Fruit fly (Drosophila melanogaster) whole organism, embryonic: ENCODE measurements around the gene mio.
A peak's percentile ranks its signal among the peaks of the same experiment; 100 is the strongest.

Source experiments
- BtbVII ChIP-seq: fragments of 200-800 bp; sonication (Bioruptor generic); optimal IDR thresholded peaks from 3 replicates; lab custom pipeline; 2017; ENCODE audit warnings: missing biosample characterization, mild to moderate bottlenecking, missing genetic modification characterization
- CG10321 ChIP-seq: fragments of 200-800 bp; sonication (Bioruptor generic); IDR thresholded peaks from 2 replicates; pipeline ENCODE4 v1.3.6; 2022; ENCODE audit warnings: missing biosample characterization, missing genetic modification characterization
- CG12071 ChIP-seq: fragments of 200-800 bp; sonication (Bioruptor generic); optimal IDR thresholded peaks from 3 replicates; lab custom pipeline; 2018; ENCODE audit warnings: missing biosample characterization, mild to moderate bottlenecking, missing genetic modification characterization
- CG12155 ChIP-seq: fragments of 200-800 bp; sonication (Bioruptor generic); optimal IDR thresholded peaks from 3 replicates; lab custom pipeline; 2016; ENCODE audit warnings: missing biosample characterization, missing genetic modification characterization
- CG12299 ChIP-seq: fragments of 200-800 bp; sonication (Bioruptor generic); optimal IDR thresholded peaks from 2 replicates; lab custom pipeline; 2018; ENCODE audit warnings: missing biosample characterization, mild to moderate bottlenecking, missing genetic modification characterization
- CG1529 ChIP-seq: fragments of 200-800 bp; sonication (Bioruptor generic); optimal IDR thresholded peaks from 3 replicates; lab custom pipeline; 2018; ENCODE audit warnings: missing biosample characterization, missing genetic modification characterization
- CG15601 ChIP-seq: fragments of 200-800 bp; sonication (Bioruptor generic); optimal IDR thresholded peaks from 3 replicates; lab custom pipeline; 2019; ENCODE audit warnings: missing biosample characterization, mild to moderate bottlenecking, missing genetic modification characterization, moderate library complexity
- CG17568 ChIP-seq: fragments of 200-800 bp; sonication (Bioruptor generic); optimal IDR thresholded peaks from 2 replicates; lab custom pipeline; 2018; ENCODE audit warnings: missing biosample characterization, mild to moderate bottlenecking, missing genetic modification characterization, moderate library complexity
- CG2116 ChIP-seq: fragments of 200-800 bp; sonication (Bioruptor generic); optimal IDR thresholded peaks from 3 replicates; lab custom pipeline; 2018; ENCODE audit warnings: missing biosample characterization, mild to moderate bottlenecking, missing genetic modification characterization
- CG2678 ChIP-seq: fragments of 200-800 bp; sonication (Bioruptor generic); optimal IDR thresholded peaks from 3 replicates; lab custom pipeline; 2019; ENCODE audit warnings: missing biosample characterization, mild to moderate bottlenecking, missing genetic modification characterization, moderate library complexity
- CG2889 ChIP-seq: fragments of 200-800 bp; sonication (Bioruptor generic); IDR thresholded peaks from 3 replicates; pipeline ENCODE4 v1.3.6; 2022; ENCODE audit warnings: missing biosample characterization, missing genetic modification characterization
- CG3838 ChIP-seq: fragments of 200-800 bp; sonication (Bioruptor generic); optimal IDR thresholded peaks from 3 replicates; lab custom pipeline; 2016; ENCODE audit warnings: missing biosample characterization, missing genetic modification characterization
- CG42726 ChIP-seq: fragments of 200-800 bp; sonication (Bioruptor generic); IDR thresholded peaks from 2 replicates; pipeline ENCODE4 v1.3.6; 2022; ENCODE audit warnings: missing biosample characterization, missing genetic modification characterization; ENCODE audit not compliant: partially characterized antibody
- CG4282 ChIP-seq: fragments of 200-800 bp; sonication (Bioruptor generic); optimal IDR thresholded peaks from 2 replicates; lab custom pipeline; 2016; ENCODE audit warnings: missing biosample characterization, missing genetic modification characterization
- CG4424 ChIP-seq: fragments of 200-800 bp; sonication (Bioruptor generic); optimal IDR thresholded peaks from 3 replicates; lab custom pipeline; 2016; ENCODE audit warnings: missing biosample characterization, missing genetic modification characterization
- CG5245 ChIP-seq: fragments of 200-800 bp; sonication (Bioruptor generic); optimal IDR thresholded peaks from 3 replicates; lab custom pipeline; 2016; ENCODE audit warnings: missing biosample characterization, missing genetic modification characterization
- CG7372 ChIP-seq: fragments of 200-800 bp; sonication (Bioruptor generic); IDR thresholded peaks from 2 replicates; pipeline ENCODE4 v1.3.6; 2022; ENCODE audit warnings: missing biosample characterization, missing genetic modification characterization
- CG7556 ChIP-seq: fragments of 200-800 bp; sonication (Bioruptor generic); optimal IDR thresholded peaks from 2 replicates; lab custom pipeline; 2017; ENCODE audit warnings: missing biosample characterization, mild to moderate bottlenecking, missing genetic modification characterization
- CG8478 ChIP-seq: fragments of >200 bp; optimal IDR thresholded peaks from 2 replicates; lab custom pipeline; 2018
- Chrac-16 ChIP-seq: fragments of 200-800 bp; sonication (Bioruptor generic); optimal IDR thresholded peaks from 3 replicates; lab custom pipeline; 2016; ENCODE audit warnings: missing biosample characterization, missing genetic modification characterization
- CrebB ChIP-seq: fragments of 200-800 bp; sonication (Bioruptor generic); optimal IDR thresholded peaks from 3 replicates; lab custom pipeline; 2018; ENCODE audit warnings: missing biosample characterization, mild to moderate bottlenecking, missing genetic modification characterization
- Doc3 ChIP-seq: fragments of 200-800 bp; sonication (Bioruptor generic); IDR thresholded peaks from 3 replicates; pipeline ENCODE4 v1.3.6; 2022; ENCODE audit warnings: missing biosample characterization, missing genetic modification characterization; ENCODE audit not compliant: partially characterized antibody
- E2f2 ChIP-seq: fragments of 200-800 bp; sonication (Bioruptor generic); IDR thresholded peaks from 2 replicates; pipeline ENCODE4 v1.3.6; 2022; ENCODE audit warnings: missing biosample characterization, missing genetic modification characterization
- Hmr ChIP-seq: fragments of 200-800 bp; sonication (Bioruptor generic); optimal IDR thresholded peaks from 3 replicates; lab custom pipeline; 2017; ENCODE audit warnings: mild to moderate bottlenecking, missing biosample characterization, missing genetic modification reagents, missing genetic modification characterization
- Hsf ChIP-seq: fragments of 200-800 bp; sonication (Bioruptor generic); optimal IDR thresholded peaks from 3 replicates; lab custom pipeline; 2016; ENCODE audit warnings: missing biosample characterization, missing genetic modification characterization
- Mrtf ChIP-seq: fragments of 200-800 bp; sonication (Bioruptor generic); IDR thresholded peaks from 3 replicates; pipeline ENCODE4 v1.3.6; 2022; ENCODE audit warnings: missing biosample characterization, missing genetic modification characterization
- NC2β ChIP-seq: fragments of 200-800 bp; sonication (Bioruptor generic); optimal IDR thresholded peaks from 2 replicates; lab custom pipeline; 2016; ENCODE audit warnings: missing biosample characterization, missing genetic modification characterization
- Nf-YA ChIP-seq: fragments of 200-800 bp; sonication (Bioruptor generic); IDR thresholded peaks from 2 replicates; pipeline ENCODE4 v1.3.6; 2022; ENCODE audit warnings: missing biosample characterization, missing genetic modification characterization
- Rfx ChIP-seq: fragments of 200-800 bp; sonication (Bioruptor generic); IDR thresholded peaks from 2 replicates; pipeline ENCODE4 v1.3.6; 2022; ENCODE audit warnings: missing biosample characterization, missing genetic modification characterization
- Scr ChIP-seq: fragments of 200-800 bp; sonication (Bioruptor generic); IDR thresholded peaks from 2 replicates; pipeline ENCODE4 v1.3.6; 2022; ENCODE audit warnings: missing biosample characterization, missing genetic modification characterization; ENCODE audit not compliant: partially characterized antibody
- Spps ChIP-seq: fragments of 200-800 bp; sonication (Bioruptor generic); optimal IDR thresholded peaks from 2 replicates; lab custom pipeline; 2018; ENCODE audit warnings: missing biosample characterization, mild to moderate bottlenecking, missing genetic modification characterization
- TFAM ChIP-seq: fragments of 200-800 bp; sonication (Bioruptor generic); optimal IDR thresholded peaks from 2 replicates; lab custom pipeline; 2017; ENCODE audit warnings: missing biosample characterization, missing genetic modification characterization, inconsistent platforms
- cas ChIP-seq: fragments of 200-800 bp; sonication (Bioruptor generic); IDR thresholded peaks from 2 replicates; pipeline ENCODE4 v1.3.6; 2022; ENCODE audit warnings: missing biosample characterization, missing genetic modification characterization
- cato ChIP-seq: fragments of 200-800 bp; sonication (Bioruptor generic); optimal IDR thresholded peaks from 2 replicates; lab custom pipeline; 2016; ENCODE audit warnings: missing biosample characterization, missing genetic modification characterization, borderline replicate concordance
- chinmo ChIP-seq: fragments of 200-800 bp; sonication (Bioruptor generic); IDR thresholded peaks from 4 replicates; pipeline ENCODE4 v1.3.6; 2022; ENCODE audit warnings: missing biosample characterization, missing genetic modification characterization; ENCODE audit not compliant: partially characterized antibody
- her ChIP-seq: fragments of 200-800 bp; sonication (Bioruptor generic); optimal IDR thresholded peaks from 2 replicates; lab custom pipeline; 2016; ENCODE audit warnings: missing biosample characterization, missing genetic modification characterization
- insv ChIP-seq, 2 experiments: fragments of 200-800 bp; sonication (Bioruptor generic); optimal IDR thresholded peaks; 3 replicates each; lab custom pipeline; 2016 to 2018; ENCODE audit warnings: missing biosample characterization in 2 of 2, missing genetic modification characterization in 2 of 2
- jumu ChIP-seq: fragments of 200-800 bp; sonication (Bioruptor generic); optimal IDR thresholded peaks from 3 replicates; lab custom pipeline; 2016; ENCODE audit warnings: missing biosample characterization, missing genetic modification characterization
- ken ChIP-seq: fragments of 200-800 bp; sonication (Bioruptor generic); IDR thresholded peaks from 3 replicates; pipeline ENCODE4 v1.3.6; 2022; ENCODE audit warnings: missing biosample characterization, missing genetic modification characterization
- lbe ChIP-seq: fragments of 200-800 bp; sonication (Bioruptor generic); optimal IDR thresholded peaks from 2 replicates; lab custom pipeline; 2016; ENCODE audit warnings: missing biosample characterization, mild to moderate bottlenecking, missing genetic modification characterization
- nerfin-1 ChIP-seq: fragments of 200-800 bp; sonication (Bioruptor generic); optimal IDR thresholded peaks from 3 replicates; lab custom pipeline; 2019; ENCODE audit warnings: missing biosample characterization, mild to moderate bottlenecking, missing genetic modification characterization, moderate library complexity
- nom ChIP-seq: fragments of 200-800 bp; sonication (Bioruptor generic); optimal IDR thresholded peaks from 2 replicates; lab custom pipeline; 2017; ENCODE audit warnings: missing biosample characterization, missing genetic modification characterization, mild to moderate bottlenecking, moderate library complexity, missing genetic modification reagents
- sens ChIP-seq: fragments of 200-800 bp; sonication (Bioruptor generic); peaks from one replicate; lab custom pipeline; 2016; ENCODE audit warnings: missing biosample characterization, missing genetic modification characterization
- seq ChIP-seq: fragments of 200-800 bp; sonication (Bioruptor generic); IDR thresholded peaks from 2 replicates; pipeline ENCODE4 v1.3.6; 2022; ENCODE audit warnings: missing biosample characterization, missing genetic modification characterization
- sim ChIP-seq: fragments of 200-800 bp; sonication (Bioruptor generic); IDR thresholded peaks from 2 replicates; pipeline ENCODE4 v1.3.6; 2022; ENCODE audit warnings: missing biosample characterization, missing genetic modification characterization
- so ChIP-seq: fragments of 200-800 bp; sonication (Bioruptor generic); IDR thresholded peaks from 3 replicates; pipeline ENCODE4 v1.3.6; 2022; ENCODE audit warnings: missing biosample characterization, missing genetic modification characterization
- stwl ChIP-seq: fragments of 200-800 bp; sonication (Bioruptor generic); optimal IDR thresholded peaks from 3 replicates; lab custom pipeline; 2018; ENCODE audit warnings: missing biosample characterization, mild to moderate bottlenecking, missing genetic modification characterization, moderate library complexity
- wdn ChIP-seq: fragments of 200-800 bp; sonication (Bioruptor generic); IDR thresholded peaks from 2 replicates; pipeline ENCODE4 v1.3.6; 2022; ENCODE audit warnings: missing biosample characterization, missing genetic modification characterization

mio gene

dm6 chr2L:2175930-2176643 is 41.0 kb upstream of the mio start (continued):
- TF ChIP-seq CG10321 (GFP tag; lab: Robert Waterston, UW), result no peak
- TF ChIP-seq CG12071, result no peak
- TF ChIP-seq seq (GFP tag; lab: Robert Waterston, UW), result no peak

DNA sequence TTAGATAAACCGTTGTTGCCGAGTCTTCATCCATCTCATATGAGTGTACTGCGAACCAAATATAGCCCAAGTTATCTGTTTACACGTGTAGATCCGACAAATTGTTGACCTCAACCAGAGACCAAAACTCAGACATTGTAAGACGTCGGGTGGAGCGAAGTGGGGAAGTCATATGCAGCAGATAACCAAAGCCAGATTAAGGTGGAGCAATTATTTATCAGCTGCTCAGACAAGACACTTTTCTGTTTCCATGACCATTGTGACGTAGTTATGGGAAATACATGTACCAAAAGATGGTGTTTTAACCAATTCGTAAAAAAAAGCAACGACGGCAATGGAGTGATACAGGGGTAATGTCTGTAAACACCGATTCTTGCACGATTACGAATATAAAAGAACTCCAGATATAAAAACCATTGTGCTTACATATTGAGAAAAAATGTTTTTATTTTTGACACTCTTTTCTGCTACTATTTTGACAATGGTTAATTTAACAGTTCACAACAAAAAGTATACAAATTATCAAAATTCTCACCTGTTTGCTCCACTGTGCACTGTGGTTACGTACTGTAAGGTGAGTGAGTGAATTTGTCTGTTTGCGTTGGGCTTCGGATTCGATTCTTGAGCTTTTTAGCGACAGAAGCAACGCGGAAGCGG is 39.6 kb upstream of the mio start:
- TF ChIP-seq CG7372 (GFP tag; lab: Robert Waterston, UW), result no peak
- TF ChIP-seq CG1529 (GFP tag; lab: Kevin White, UChicago), result no peak
- no peak for TF ChIP-seq sim
- no peak for TF ChIP-seq Chrac-16 (GFP tag; lab: Kevin White, UChicago)
- no peak for TF ChIP-seq ken (GFP tag; lab: Robert Waterston, UW)
- no peak for TF ChIP-seq CG17568
- TF ChIP-seq wdn, result no peak
- no peak for TF ChIP-seq CG8478 (lab: Kevin White, UChicago)
- no peak for TF ChIP-seq CG12299 (tag; lab: Kevin White, UChicago)
- peak; percentile 62; the same call in 1 of the 2 replicates for TF ChIP-seq Rfx
- TF ChIP-seq cas (GFP tag; lab: Robert Waterston, UW), result no peak
- TF ChIP-seq Nf-YA (GFP tag; lab: Robert Waterston, UW), result no peak
- no peak; the same call in 2 of the 3 replicates for TF ChIP-seq so (GFP tag; lab: Robert Waterston, UW)
- no peak for TF ChIP-seq nerfin-1 (tag; lab: Kevin White, UChicago)
- no peak for TF ChIP-seq CG42726
- peak; percentile 52 for TF ChIP-seq CG4424 (GFP tag; lab: Kevin White, UChicago)
- TF ChIP-seq cato, result no peak
- no peak for TF ChIP-seq stwl (tag; lab: Kevin White, UChicago)
- TF ChIP-seq CrebB (tag; lab: Kevin White, UChicago), result no peak
- TF ChIP-seq her, result peak; percentile 23
- TF ChIP-seq Scr, result no peak
- peak; percentile 42 for TF ChIP-seq CG12155 (GFP tag; lab: Kevin White, UChicago)
- no peak for TF ChIP-seq TFAM (GFP tag; lab: Kevin White, UChicago)
- TF ChIP-seq Mrtf (GFP tag; lab: Robert Waterston, UW), result peak; percentile 51; the same call in 1 of the 3 replicates
- no peak for TF ChIP-seq CG2116 (GFP tag; lab: Kevin White, UChicago)
- no peak for TF ChIP-seq Doc3 (GFP tag; lab: Robert Waterston, UW)
- peak; percentile 88 for TF ChIP-seq CG4282 (GFP tag; lab: Kevin White, UChicago)
- no peak for TF ChIP-seq insv (GFP tag; optimal IDR thresholded peaks at IDR 0.05; lab: Kevin White, UChicago)
- no peak for TF ChIP-seq CG2889 (GFP tag; lab: Robert Waterston, UW)
- TF ChIP-seq lbe (GFP tag; lab: Kevin White, UChicago), result peak; percentile 4
- peak; percentile 34 for TF ChIP-seq CG7556 (GFP tag; lab: Kevin White, UChicago)
- TF ChIP-seq Hmr (GFP tag; lab: Kevin White, UChicago), result peak; percentile 63
- TF ChIP-seq jumu (GFP tag; lab: Kevin White, UChicago), result peak; percentile 27
- TF ChIP-seq CG3838 (GFP tag; lab: Kevin White, UChicago), result no peak
- peak; percentile 59 for TF ChIP-seq Hsf (GFP tag; lab: Kevin White, UChicago)
- TF ChIP-seq NC2β (GFP tag; lab: Kevin White, UChicago), result peak; percentile 5
- TF ChIP-seq sens (GFP tag; lab: Kevin White, UChicago), result peak; percentile 80
- peak; percentile 53 for TF ChIP-seq CG2678 (tag; lab: Kevin White, UChicago)
- TF ChIP-seq chinmo, result no peak
- TF ChIP-seq nom (GFP tag; lab: Kevin White, UChicago), result no peak
- no peak for TF ChIP-seq CG5245 (GFP tag; lab: Kevin White, UChicago)
- peak; percentile 24; the same call in 1 of the 2 replicates for TF ChIP-seq E2f2 (GFP tag; lab: Robert Waterston, UW)
- TF ChIP-seq Spps (tag; lab: Kevin White, UChicago), result no peak
- no peak for TF ChIP-seq CG15601 (tag; lab: Kevin White, UChicago)
- no peak for TF ChIP-seq BtbVII (GFP tag; lab: Kevin White, UChicago)
